Fruit fly (Drosophila melanogaster): Measurements from ENCODE around the gene Dfd.

DNA sequence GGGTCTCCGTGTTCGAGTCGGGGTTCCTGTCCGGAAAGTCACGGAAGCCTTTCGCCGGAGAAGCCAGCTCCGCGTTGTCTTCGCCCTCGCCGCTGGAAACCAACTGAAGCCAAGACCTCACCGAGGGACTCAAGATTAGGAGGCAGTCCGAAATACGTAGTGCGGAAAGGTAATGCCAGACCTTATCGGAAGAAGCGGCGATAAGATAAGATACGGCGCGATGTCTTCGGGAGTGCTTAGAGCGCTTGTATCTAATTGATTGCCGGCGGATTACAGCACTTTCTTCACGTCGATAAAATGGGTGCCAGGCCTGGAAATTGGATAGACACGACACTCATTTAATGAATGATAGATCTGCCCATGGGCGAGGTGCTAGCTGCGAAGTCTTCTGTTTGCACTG is 18.2 kb downstream of the Dfd start:
- TF ChIP-seq Gug (GFP tag; IDR thresholded peaks at IDR 0.05) (no peak), eg (GFP tag; IDR thresholded peaks at IDR 0.05) (no peak), CG6808 (GFP tag; optimal IDR thresholded peaks at IDR 0.05) (no peak), CG11294 (GFP tag; IDR thresholded peaks at IDR 0.05) (no peak), CG16779 (tag; optimal IDR thresholded peaks at IDR 0.05) (no peak), Ets96B (tag; optimal IDR thresholded peaks at IDR 0.05) (no peak), Lpt (GFP tag; optimal IDR thresholded peaks at IDR 0.05) (no peak), Hr39 (GFP tag; optimal IDR thresholded peaks at IDR 0.05) (no peak)
